Fruit fly (Drosophila melanogaster): ENCODE data around the gene eIF4E1.

dm6 chr3L:9391340-9391980 lies 10.8 kb downstream of the eIF4E1 start:
- no peak for TF ChIP-seq eyg (GFP tag; optimal IDR thresholded peaks at IDR 0.05)
- no peak for TF ChIP-seq Lpt (GFP tag; optimal IDR thresholded peaks at IDR 0.05)
- TF ChIP-seq ac (GFP tag; optimal IDR thresholded peaks at IDR 0.05) = no peak
- TF ChIP-seq CG10565 (GFP tag; optimal IDR thresholded peaks at IDR 0.05) = no peak
- TF ChIP-seq CG4282 (GFP tag; optimal IDR thresholded peaks at IDR 0.05) = no peak
